Worm (Caenorhabditis elegans) whole organism, young adult: ENCODE measurements around the gene Y105C5B.15.

Experiments used
- C17E4.6 ChIP-seq: fragments of 200-800 bp; sonication (Bioruptor generic); IDR thresholded peaks from 2 replicates; pipeline ENCODE4 v1.3.6; 2022; ENCODE audit warnings: missing genetic modification reagents, missing genetic modification characterization, missing compliant biosample characterization
- F22D6.2 ChIP-seq: sonication (generic microtip); optimal IDR thresholded peaks from 2 replicates; lab custom pipeline; 2016; ENCODE audit warnings: mild to moderate bottlenecking, missing genetic modification characterization, missing compliant biosample characterization
- F33H1.4 ChIP-seq: fragments of 200-800 bp; sonication (Bioruptor generic); IDR thresholded peaks from 2 replicates; pipeline ENCODE4 v1.3.6; 2022; ENCODE audit warnings: missing genetic modification reagents, missing genetic modification characterization, missing compliant biosample characterization
- F39B2.1 ChIP-seq: fragments of 200-800 bp; sonication (Bioruptor generic); IDR thresholded peaks from 2 replicates; pipeline ENCODE4 v1.3.6; 2022; ENCODE audit warnings: missing genetic modification reagents, missing genetic modification characterization, missing compliant biosample characterization
- attf-6 ChIP-seq: fragments of 200-800 bp; sonication (Bioruptor generic); IDR thresholded peaks from 2 replicates; pipeline ENCODE4 v1.3.6; 2022; ENCODE audit warnings: missing genetic modification reagents, missing genetic modification characterization, missing compliant biosample characterization
- bed-2 ChIP-seq: fragments of 200-800 bp; sonication (Bioruptor generic); IDR thresholded peaks from 2 replicates; pipeline ENCODE4 v1.3.6; 2022; ENCODE audit warnings: missing genetic modification reagents, missing genetic modification characterization, missing compliant biosample characterization
- lag-1 ChIP-seq: fragments of 200-800 bp; sonication (Bioruptor generic); IDR thresholded peaks from 2 replicates; pipeline ENCODE4 v1.3.6; 2022; ENCODE audit warnings: missing genetic modification reagents, missing genetic modification characterization, missing compliant biosample characterization
- lsl-1 ChIP-seq: fragments of 200-800 bp; sonication (Bioruptor generic); optimal IDR thresholded peaks from 2 replicates; lab custom pipeline; 2018; ENCODE audit warnings: mild to moderate bottlenecking, missing genetic modification characterization, moderate library complexity, missing compliant biosample characterization
- nhr-120 ChIP-seq: fragments of 200-800 bp; sonication (Bioruptor generic); IDR thresholded peaks from 2 replicates; pipeline ENCODE4 v1.3.6; 2022; ENCODE audit warnings: missing genetic modification characterization, missing compliant biosample characterization
- rpc-1 ChIP-seq, 2 experiments: fragments of 150-350 bp in 1 of 2; sonication (generic microtip) in 1 of 2; optimal IDR thresholded peaks; 2 replicates each; lab custom pipeline; 2014 to 2018; ENCODE audit warnings: missing biosample characterization in 1 of 2, missing genetic modification characterization in 1 of 2, missing genetic modification reagents in 1 of 2, missing genotype in 1 of 2
- unc-62 ChIP-seq: fragments of 150-350 bp; optimal IDR thresholded peaks from 2 replicates; lab custom pipeline; 2014; ENCODE audit warnings: missing biosample characterization, missing genetic modification reagents, missing genetic modification characterization

DNA sequence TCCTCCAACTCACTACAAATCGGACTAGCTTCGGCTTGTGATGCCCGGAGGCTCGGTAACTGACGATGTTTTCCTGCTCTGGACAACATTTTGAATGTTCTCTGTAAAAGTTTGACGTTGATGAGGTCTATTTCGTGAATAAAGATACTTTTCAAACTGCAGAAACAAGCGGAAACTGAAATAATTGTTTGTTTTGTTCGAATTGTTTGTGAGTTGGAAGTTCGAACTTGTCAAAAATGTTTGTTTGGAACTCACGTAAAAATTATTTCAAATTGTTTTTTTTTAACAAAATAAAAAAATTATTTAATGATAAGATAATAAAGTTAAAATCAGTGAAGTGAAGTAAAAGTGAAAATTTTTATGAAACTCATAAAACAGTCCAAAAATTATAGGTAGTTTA, 10.3 kb upstream of the Y105C5B.15 start, which contains the start of gene Y105C5B.11:
- no peak for TF ChIP-seq attf-6 (GFP tag; lab: Robert Waterston, UW)
- no peak for TF ChIP-seq lag-1 (GFP tag; lab: Robert Waterston, UW)
- no peak for TF ChIP-seq nhr-120
- TF ChIP-seq rpc-1 (optimal IDR thresholded peaks at IDR 0.05; lab: Kevin White, UChicago): no peak
- no peak for TF ChIP-seq rpc-1 (tag; optimal IDR thresholded peaks at IDR 0.05; lab: Kevin White, UChicago)
- TF ChIP-seq F33H1.4 (GFP tag; lab: Robert Waterston, UW): no peak
- TF ChIP-seq bed-2 (GFP tag; lab: Robert Waterston, UW): no peak
- TF ChIP-seq lsl-1 (GFP tag; lab: Kevin White, UChicago): no peak
- no peak for TF ChIP-seq F39B2.1 (GFP tag; lab: Robert Waterston, UW)
- TF ChIP-seq F22D6.2 (tag; lab: Kevin White, UChicago): no peak
- no peak for TF ChIP-seq unc-62 (GFP tag; lab: Kevin White, UChicago)
- no peak for TF ChIP-seq C17E4.6
